Worm (Caenorhabditis elegans) whole organism, late embryonic: ENCODE measurements around the gene cpg-7.

Source experiments
- C08G9.2 ChIP-seq: sonication (generic microtip); optimal IDR thresholded peaks from 2 replicates; lab custom pipeline; 2016; ENCODE audit warnings: mild to moderate bottlenecking, missing genetic modification characterization, moderate library complexity, missing compliant biosample characterization
- C38D4.7 ChIP-seq: fragments of 200-800 bp; sonication (Bioruptor generic); optimal IDR thresholded peaks from 2 replicates; lab custom pipeline; 2018; ENCODE audit warnings: mild to moderate bottlenecking, missing genetic modification characterization, moderate library complexity, missing compliant biosample characterization
- F13H6.1 ChIP-seq: sonication (generic microtip); optimal IDR thresholded peaks from 2 replicates; lab custom pipeline; 2016; ENCODE audit warnings: missing genetic modification characterization, missing compliant biosample characterization
- K02D7.2 ChIP-seq: sonication (generic microtip); optimal IDR thresholded peaks from 2 replicates; lab custom pipeline; 2017; ENCODE audit warnings: mild to moderate bottlenecking, missing genetic modification characterization, missing compliant biosample characterization
- K09A11.1 ChIP-seq: sonication (generic microtip); optimal IDR thresholded peaks from 2 replicates; lab custom pipeline; 2017; ENCODE audit warnings: antibody characterized with exemption, mild to moderate bottlenecking, missing genetic modification characterization, missing compliant biosample characterization; ENCODE audit not compliant: insufficient read depth
- ahr-1 ChIP-seq: sonication (generic microtip); optimal IDR thresholded peaks from 2 replicates; lab custom pipeline; 2016; ENCODE audit warnings: missing genetic modification characterization, missing compliant biosample characterization
- ceh-14 ChIP-seq: sonication (generic microtip); optimal IDR thresholded peaks from 2 replicates; lab custom pipeline; 2016; ENCODE audit warnings: missing genotype, missing genetic modification characterization, missing compliant biosample characterization
- ceh-18 ChIP-seq: sonication (generic microtip); optimal IDR thresholded peaks from 2 replicates; lab custom pipeline; 2016; ENCODE audit warnings: missing genetic modification characterization, missing compliant biosample characterization
- ceh-19 ChIP-seq: fragments of 200-800 bp; sonication (Bioruptor generic); optimal IDR thresholded peaks from 2 replicates; lab custom pipeline; 2018; ENCODE audit warnings: mild to moderate bottlenecking, missing genetic modification characterization, missing compliant biosample characterization
- ceh-24 ChIP-seq: sonication (generic microtip); optimal IDR thresholded peaks from 2 replicates; lab custom pipeline; 2016; ENCODE audit warnings: mild to moderate bottlenecking, missing genetic modification characterization, missing compliant biosample characterization
- ceh-30 ChIP-seq: fragments of 150-350 bp; optimal IDR thresholded peaks from 2 replicates; lab custom pipeline; 2014; ENCODE audit warnings: missing biosample characterization, missing genetic modification characterization
- ceh-31 ChIP-seq: sonication (generic microtip); optimal IDR thresholded peaks from 2 replicates; lab custom pipeline; 2016; ENCODE audit warnings: missing genetic modification characterization, missing compliant biosample characterization
- ceh-34 ChIP-seq: sonication (generic microtip); optimal IDR thresholded peaks from 2 replicates; lab custom pipeline; 2016; ENCODE audit warnings: mild to moderate bottlenecking, missing genetic modification characterization, missing compliant biosample characterization
- ceh-45 ChIP-seq: fragments of 200-800 bp; sonication (Bioruptor generic); IDR thresholded peaks from 2 replicates; pipeline ENCODE4 v1.3.6; 2022; ENCODE audit warnings: missing genetic modification reagents, missing genetic modification characterization, missing compliant biosample characterization
- ceh-9 ChIP-seq: sonication (generic microtip); optimal IDR thresholded peaks from 2 replicates; lab custom pipeline; 2016; ENCODE audit warnings: mild to moderate bottlenecking, missing genetic modification characterization, inconsistent platforms, missing compliant biosample characterization
- elt-2 ChIP-seq: sonication (generic microtip); optimal IDR thresholded peaks from 2 replicates; lab custom pipeline; 2016; ENCODE audit warnings: missing genetic modification reagents, missing genetic modification characterization, missing compliant biosample characterization
- elt-4 ChIP-seq: sonication (generic microtip); optimal IDR thresholded peaks from 2 replicates; lab custom pipeline; 2016; ENCODE audit warnings: missing genetic modification characterization, missing compliant biosample characterization
- eyg-1 ChIP-seq: sonication (generic microtip); optimal IDR thresholded peaks from 2 replicates; lab custom pipeline; 2016; ENCODE audit warnings: missing genotype, missing genetic modification characterization, missing compliant biosample characterization
- fax-1 ChIP-seq: sonication (generic microtip); optimal IDR thresholded peaks from 2 replicates; lab custom pipeline; 2016; ENCODE audit warnings: missing genotype, missing genetic modification characterization, missing compliant biosample characterization
- fkh-10 ChIP-seq: fragments of 150-350 bp; optimal IDR thresholded peaks from 2 replicates; lab custom pipeline; 2014; ENCODE audit warnings: missing biosample characterization, missing genetic modification reagents, missing genetic modification characterization
- hlh-15 ChIP-seq: sonication (generic microtip); optimal IDR thresholded peaks from 2 replicates; lab custom pipeline; 2016; ENCODE audit warnings: missing genetic modification characterization, missing compliant biosample characterization
- hlh-30 ChIP-seq: sonication (generic microtip); optimal IDR thresholded peaks from 2 replicates; lab custom pipeline; 2017; ENCODE audit warnings: antibody characterized with exemption, missing genetic modification characterization, missing compliant biosample characterization; ENCODE audit not compliant: insufficient read depth
- hlh-6 ChIP-seq: sonication (generic microtip); optimal IDR thresholded peaks from 2 replicates; lab custom pipeline; 2016; ENCODE audit warnings: missing genotype, missing genetic modification characterization, missing compliant biosample characterization
- hlh-8 ChIP-seq: sonication (generic microtip); optimal IDR thresholded peaks from 2 replicates; lab custom pipeline; 2016; ENCODE audit warnings: missing genotype, missing genetic modification characterization, missing compliant biosample characterization
- lim-6 ChIP-seq: sonication (generic microtip); optimal IDR thresholded peaks from 2 replicates; lab custom pipeline; 2016; ENCODE audit warnings: missing genetic modification characterization, missing compliant biosample characterization
- lin-11 ChIP-seq: fragments of 200-800 bp; sonication (Bioruptor generic); optimal IDR thresholded peaks from 2 replicates; lab custom pipeline; 2018; ENCODE audit warnings: mild to moderate bottlenecking, missing genetic modification characterization, missing compliant biosample characterization
- nfya-1 ChIP-seq: sonication (generic microtip); optimal IDR thresholded peaks from 2 replicates; lab custom pipeline; 2017; ENCODE audit warnings: missing genetic modification characterization, mild to moderate bottlenecking, missing compliant biosample characterization, antibody characterized with exemption, moderate library complexity
- nhr-232 ChIP-seq: sonication (generic microtip); optimal IDR thresholded peaks from 2 replicates; lab custom pipeline; 2016; ENCODE audit warnings: missing genetic modification characterization, missing compliant biosample characterization
- odd-2 ChIP-seq: sonication (generic microtip); optimal IDR thresholded peaks from 2 replicates; lab custom pipeline; 2017; ENCODE audit warnings: antibody characterized with exemption, mild to moderate bottlenecking, missing genetic modification characterization, missing compliant biosample characterization
- pax-1 ChIP-seq: fragments of 150-350 bp; optimal IDR thresholded peaks from 2 replicates; lab custom pipeline; 2014; ENCODE audit warnings: missing biosample characterization, missing genetic modification characterization
- pha-2 ChIP-seq: sonication (generic microtip); optimal IDR thresholded peaks from 2 replicates; lab custom pipeline; 2017; ENCODE audit warnings: mild to moderate bottlenecking, missing genetic modification characterization, missing compliant biosample characterization
- pha-4 ChIP-seq: fragments of 150-350 bp; optimal IDR thresholded peaks from 2 replicates; lab custom pipeline; 2018; ENCODE audit warnings: missing biosample characterization, missing genetic modification reagents, missing genetic modification characterization
- pqm-1 ChIP-seq: sonication (generic microtip); optimal IDR thresholded peaks from 2 replicates; lab custom pipeline; 2016; ENCODE audit warnings: missing genetic modification characterization, missing compliant biosample characterization
- pros-1 ChIP-seq: fragments of 150-350 bp; optimal IDR thresholded peaks from 2 replicates; lab custom pipeline; 2014; ENCODE audit warnings: missing biosample characterization, missing genetic modification reagents, missing genetic modification characterization
- rnt-1 ChIP-seq: sonication (generic microtip); optimal IDR thresholded peaks from 2 replicates; lab custom pipeline; 2016; ENCODE audit warnings: missing genetic modification characterization, missing compliant biosample characterization
- sox-4 ChIP-seq: sonication (generic microtip); optimal IDR thresholded peaks from 2 replicates; lab custom pipeline; 2017; ENCODE audit warnings: mild to moderate bottlenecking, missing genetic modification characterization, inconsistent platforms, missing compliant biosample characterization
- syd-9 ChIP-seq: sonication (generic microtip); optimal IDR thresholded peaks from 2 replicates; lab custom pipeline; 2016; ENCODE audit warnings: mild to moderate bottlenecking, missing genetic modification characterization, moderate library complexity, missing compliant biosample characterization
- tbx-7 ChIP-seq: sonication (generic microtip); optimal IDR thresholded peaks from 2 replicates; lab custom pipeline; 2016; ENCODE audit warnings: missing genotype, missing genetic modification characterization, missing compliant biosample characterization
- ttx-3 ChIP-seq: sonication (generic microtip); optimal IDR thresholded peaks from 2 replicates; lab custom pipeline; 2016; ENCODE audit warnings: missing genetic modification reagents, missing genetic modification characterization, missing compliant biosample characterization
- unc-55 ChIP-seq: sonication (generic microtip); optimal IDR thresholded peaks from 2 replicates; lab custom pipeline; 2017; ENCODE audit warnings: missing biosample characterization, missing genetic modification reagents, missing genetic modification characterization
- ztf-16 ChIP-seq: sonication (generic microtip); optimal IDR thresholded peaks from 2 replicates; lab custom pipeline; 2017; ENCODE audit warnings: missing genetic modification characterization, missing compliant biosample characterization

Gene cpg-7

DNA sequence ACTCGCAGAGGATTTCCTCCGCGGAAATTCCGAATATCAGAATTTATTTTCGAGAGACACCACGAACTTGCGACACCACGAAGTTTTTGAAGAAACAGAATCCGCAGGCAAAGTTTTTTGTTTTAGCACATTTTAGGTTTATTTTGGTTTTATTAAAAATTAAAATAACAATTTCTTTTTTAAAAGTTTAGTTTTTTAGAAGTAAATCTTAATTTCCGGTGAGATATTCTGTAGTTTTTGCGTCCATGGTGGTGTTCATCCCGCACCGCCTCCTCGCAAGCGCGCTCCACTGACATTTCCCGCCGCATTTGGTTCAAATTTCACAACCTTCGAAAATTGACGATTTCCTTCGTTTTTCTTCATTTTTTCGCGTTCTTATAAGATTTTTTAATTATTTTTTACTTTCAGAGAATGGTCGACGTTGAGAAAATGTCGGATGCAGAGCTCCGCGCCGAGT is 46.0 kb downstream of the cpg-7 start, which contains the start of gene lem-2 (continued):
- TF ChIP-seq ceh-30 (tag; lab: Kevin White, UChicago) (no peak), hlh-15 (tag; lab: Kevin White, UChicago) (peak; percentile 89), fax-1 (peak; percentile 95), K09A11.1 (tag; lab: Kevin White, UChicago) (no peak), pax-1 (tag; lab: Kevin White, UChicago) (no peak), hlh-30 (tag; lab: Kevin White, UChicago) (no peak), elt-4 (no peak), C38D4.7 (GFP tag; lab: Kevin White, UChicago) (peak; percentile 67), odd-2 (tag; lab: Kevin White, UChicago) (no peak), ceh-19 (GFP tag; lab: Kevin White, UChicago) (peak; percentile 45), elt-2 (tag; lab: Kevin White, UChicago) (peak; percentile 95), lin-11 (peak; percentile 53), nfya-1 (tag; lab: Kevin White, UChicago) (peak; percentile 3), rnt-1 (peak; percentile 89), fkh-10 (GFP tag; lab: Kevin White, UChicago) (no peak), ceh-24 (peak; percentile 38), pha-4 (tag; lab: Kevin White, UChicago) (no peak), ttx-3 (tag; lab: Kevin White, UChicago) (peak; percentile 65), ceh-34 (tag; lab: Kevin White, UChicago) (peak; percentile 98), lim-6 (tag; lab: Kevin White, UChicago) (peak; percentile 89), ahr-1 (tag; lab: Kevin White, UChicago) (peak; percentile 89), ztf-16 (peak; percentile 88), sox-4 (tag; lab: Kevin White, UChicago) (peak; percentile 57)

DNA sequence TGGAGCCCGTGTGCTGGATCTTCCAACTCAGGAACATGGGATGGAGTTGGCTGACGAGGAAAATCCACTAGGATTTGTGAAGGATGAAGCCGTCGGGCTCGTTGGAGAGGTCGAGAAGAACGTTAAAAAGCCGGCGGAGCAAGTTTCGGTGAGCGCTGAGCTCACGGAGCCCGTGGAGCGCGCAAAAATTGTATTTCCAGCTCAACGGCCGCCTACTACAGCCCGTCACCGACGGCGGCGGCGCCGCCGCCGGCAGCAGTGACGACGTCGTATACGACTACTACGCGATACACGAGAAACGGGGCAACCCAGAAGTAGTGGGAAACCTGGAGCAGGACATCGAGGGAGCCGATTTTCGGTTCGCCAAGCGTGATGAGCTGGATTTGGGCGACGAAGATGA is 48.1 kb downstream of the cpg-7 start:
- TF ChIP-seq ceh-31 (tag; lab: Kevin White, UChicago) = no peak
- TF ChIP-seq ceh-45 (GFP tag; lab: Robert Waterston, UW) = 0 out of 2 replicates have a peak, but pooled peaks have one; percentile 16
- no peak for TF ChIP-seq eyg-1 (tag; lab: Kevin White, UChicago)
- no peak for TF ChIP-seq pros-1 (tag; lab: Kevin White, UChicago)

DNA sequence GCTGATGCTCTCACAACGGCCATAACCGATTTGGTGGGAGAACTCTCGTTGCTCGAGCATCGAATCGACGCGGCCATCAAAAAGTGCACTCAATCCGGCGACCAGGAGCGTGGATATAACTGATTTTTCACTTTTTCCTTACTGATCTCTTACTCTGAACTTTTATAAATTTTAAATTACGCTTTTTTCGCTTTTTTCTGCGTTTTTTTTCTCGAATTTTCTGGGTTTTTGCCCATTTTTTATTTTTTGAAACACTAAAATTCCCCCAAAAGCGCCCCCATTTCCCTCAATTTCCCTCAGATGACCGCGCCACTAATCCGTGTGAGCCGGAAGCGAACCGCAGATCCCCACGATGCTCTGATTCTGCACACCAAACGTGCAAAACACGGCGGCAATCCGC is 48.6 kb downstream of the cpg-7 start, which contains the start of gene W01G7.4:
W01G7.4 (plus strand) TSS at position 301 of the 400 bp plus-strand sequence.
- TF ChIP-seq ceh-45 (GFP tag; lab: Robert Waterston, UW) = no peak
- TF ChIP-seq ceh-9 = no peak
- no peak for TF ChIP-seq pax-1 (tag; lab: Kevin White, UChicago)
- TF ChIP-seq nhr-232 (tag; lab: Kevin White, UChicago) = no peak
- no peak for TF ChIP-seq C08G9.2 (tag; lab: Kevin White, UChicago)
- no peak for TF ChIP-seq ceh-14 (tag; lab: Kevin White, UChicago)
- TF ChIP-seq syd-9 (tag; lab: Kevin White, UChicago) = no peak
- TF ChIP-seq tbx-7 (tag; lab: Kevin White, UChicago) = no peak
- TF ChIP-seq pha-2 (tag; lab: Kevin White, UChicago) = no peak
- TF ChIP-seq hlh-30 (tag; lab: Kevin White, UChicago) = no peak
- TF ChIP-seq elt-2 (tag; lab: Kevin White, UChicago) = no peak
- TF ChIP-seq F13H6.1 (tag; lab: Kevin White, UChicago) = no peak
- no peak for TF ChIP-seq ceh-18 (tag; lab: Kevin White, UChicago)
- TF ChIP-seq hlh-8 (tag; lab: Kevin White, UChicago) = no peak
- no peak for TF ChIP-seq K02D7.2
- TF ChIP-seq unc-55 (GFP tag; lab: Kevin White, UChicago) = no peak
- TF ChIP-seq hlh-6 = no peak
- no peak for TF ChIP-seq lin-11
- no peak for TF ChIP-seq pqm-1 (tag; lab: Kevin White, UChicago)
